Fruit fly (Drosophila melanogaster) whole organism, embryonic: ENCODE data around the gene NimB1.

ENCODE experiments used
- B-H2 ChIP-seq: fragments of 200-800 bp; sonication (Bioruptor generic); optimal IDR thresholded peaks from 2 replicates; lab custom pipeline; 2018; ENCODE audit warnings: missing biosample characterization, mild to moderate bottlenecking, missing genetic modification characterization
- Bdp1 ChIP-seq: fragments of 200-800 bp; sonication (Bioruptor generic); optimal IDR thresholded peaks from 3 replicates; lab custom pipeline; 2016; ENCODE audit warnings: missing biosample characterization, missing genetic modification characterization
- Bgb ChIP-seq: fragments of 200-800 bp; sonication (Bioruptor generic); IDR thresholded peaks from 2 replicates; pipeline ENCODE4 v1.3.6; 2022; ENCODE audit warnings: missing biosample characterization, missing genetic modification characterization; ENCODE audit not compliant: partially characterized antibody
- Bteb2 ChIP-seq: fragments of 200-800 bp; sonication (Bioruptor generic); optimal IDR thresholded peaks from 2 replicates; lab custom pipeline; 2016; ENCODE audit warnings: missing biosample characterization, missing genetic modification characterization
- CG10147 ChIP-seq: fragments of 200-800 bp; sonication (Bioruptor generic); optimal IDR thresholded peaks from 2 replicates; lab custom pipeline; 2019; ENCODE audit warnings: missing biosample characterization, mild to moderate bottlenecking, missing genetic modification characterization, moderate library complexity
- CG12104 ChIP-seq: fragments of 200-800 bp; sonication (Bioruptor generic); optimal IDR thresholded peaks from 3 replicates; lab custom pipeline; 2016; ENCODE audit warnings: missing biosample characterization, missing genetic modification characterization
- CG12299 ChIP-seq: fragments of 200-800 bp; sonication (Bioruptor generic); optimal IDR thresholded peaks from 2 replicates; lab custom pipeline; 2018; ENCODE audit warnings: missing biosample characterization, mild to moderate bottlenecking, missing genetic modification characterization
- CG12769 ChIP-seq: fragments of 200-800 bp; sonication (Bioruptor generic); optimal IDR thresholded peaks from 2 replicates; lab custom pipeline; 2019; ENCODE audit warnings: missing biosample characterization, mild to moderate bottlenecking, missing genetic modification characterization, moderate library complexity
- CG15011 ChIP-seq: fragments of 200-800 bp; sonication (Bioruptor generic); optimal IDR thresholded peaks from 3 replicates; lab custom pipeline; 2018; ENCODE audit warnings: missing biosample characterization, mild to moderate bottlenecking, missing genetic modification characterization
- CG16813 ChIP-seq: fragments of 200-800 bp; sonication (Bioruptor generic); IDR thresholded peaks from 3 replicates; pipeline ENCODE4 v1.3.6; 2022; ENCODE audit warnings: missing biosample characterization, missing genetic modification characterization; ENCODE audit not compliant: partially characterized antibody
- CG18011 ChIP-seq: fragments of 200-800 bp; sonication (Bioruptor generic); optimal IDR thresholded peaks from 2 replicates; lab custom pipeline; 2017; ENCODE audit warnings: missing biosample characterization, missing genetic modification characterization, mild to moderate bottlenecking, moderate library complexity, missing genotype
- CG34376 ChIP-seq: fragments of 200-800 bp; sonication (Bioruptor generic); optimal IDR thresholded peaks from 2 replicates; lab custom pipeline; 2018; ENCODE audit warnings: missing biosample characterization, mild to moderate bottlenecking, missing genetic modification characterization
- CG3726 ChIP-seq: fragments of 200-800 bp; sonication (Bioruptor generic); IDR thresholded peaks from 3 replicates; pipeline ENCODE4, ENCODE4 v1.3.6; 2022; ENCODE audit warnings: missing biosample characterization, missing genetic modification characterization
- CG4360 ChIP-seq: fragments of 200-800 bp; sonication (Bioruptor generic); IDR thresholded peaks from 2 replicates; pipeline ENCODE4 v1.3.6; 2022; ENCODE audit warnings: missing biosample characterization, missing genetic modification characterization
- CG4854 ChIP-seq: fragments of 200-800 bp; sonication (Bioruptor generic); optimal IDR thresholded peaks from 2 replicates; lab custom pipeline; 2016; ENCODE audit warnings: missing biosample characterization, missing genetic modification characterization, inconsistent platforms
- CG7839 ChIP-seq: fragments of 200-800 bp; sonication (Bioruptor generic); optimal IDR thresholded peaks from 3 replicates; lab custom pipeline; 2018; ENCODE audit warnings: missing biosample characterization, mild to moderate bottlenecking, missing genetic modification characterization, moderate library complexity
- CG8290 ChIP-seq, 3 experiments: fragments of 200-800 bp; sonication (Bioruptor generic); optimal IDR thresholded peaks; 2 replicates each; lab custom pipeline; 2016 to 2019; ENCODE audit warnings: missing biosample characterization in 3 of 3, missing genetic modification characterization in 3 of 3, mild to moderate bottlenecking in 2 of 3, moderate library complexity in 1 of 3
- CG8478 ChIP-seq: fragments of >200 bp; optimal IDR thresholded peaks from 2 replicates; lab custom pipeline; 2018
- D ChIP-seq, 2 experiments: fragments of 200-800 bp in 1 of 2; fragments of >200 bp in 1 of 2; sonication (Bioruptor generic) in 1 of 2; optimal IDR thresholded peaks; 2 replicates in 1 of 2; 3 replicates in 1 of 2; lab custom pipeline; 2017; ENCODE audit warnings: mild to moderate bottlenecking in 1 of 2, missing biosample characterization in 1 of 2, missing genetic modification characterization in 1 of 2, missing genetic modification reagents in 1 of 2
- Dfd ChIP-seq, 2 experiments: fragments of >200 bp; optimal IDR thresholded peaks; 2 replicates each; lab custom pipeline; 2017; ENCODE audit warnings: missing biosample characterization in 2 of 2, missing genetic modification characterization in 2 of 2
- Dref ChIP-seq: fragments of 200-800 bp; sonication (Bioruptor generic); IDR thresholded peaks from 2 replicates; pipeline ENCODE4 v1.3.6; 2022; ENCODE audit warnings: missing biosample characterization, missing genetic modification characterization
- E2f2 ChIP-seq: fragments of 200-800 bp; sonication (Bioruptor generic); IDR thresholded peaks from 2 replicates; pipeline ENCODE4 v1.3.6; 2022; ENCODE audit warnings: missing biosample characterization, missing genetic modification characterization
- Ets65A ChIP-seq: fragments of 200-800 bp; sonication (Bioruptor generic); peaks from one replicate; lab custom pipeline; 2016; ENCODE audit warnings: missing biosample characterization, missing genetic modification characterization
- Hmx ChIP-seq: fragments of 200-800 bp; sonication (Bioruptor generic); optimal IDR thresholded peaks from 2 replicates; lab custom pipeline; 2016; ENCODE audit warnings: missing biosample characterization, missing genetic modification characterization
- Hsf ChIP-seq: fragments of 200-800 bp; sonication (Bioruptor generic); optimal IDR thresholded peaks from 3 replicates; lab custom pipeline; 2016; ENCODE audit warnings: missing biosample characterization, missing genetic modification characterization
- NFAT ChIP-seq: fragments of 200-800 bp; sonication (Bioruptor generic); IDR thresholded peaks from 2 replicates; pipeline ENCODE4 v1.3.6; 2022; ENCODE audit warnings: missing biosample characterization, missing genetic modification characterization
- Neu2 ChIP-seq: fragments of 200-800 bp; sonication (Bioruptor generic); optimal IDR thresholded peaks from 3 replicates; lab custom pipeline; 2016; ENCODE audit warnings: missing biosample characterization, missing genetic modification characterization, borderline replicate concordance
- Taf1 ChIP-seq: fragments of 200-800 bp; sonication (Bioruptor generic); IDR thresholded peaks from 2 replicates; pipeline ENCODE4 v1.3.6; 2022; ENCODE audit warnings: missing biosample characterization, missing genetic modification characterization
- az2 ChIP-seq: fragments of 200-800 bp; sonication (Bioruptor generic); optimal IDR thresholded peaks from 3 replicates; lab custom pipeline; 2016; ENCODE audit warnings: missing biosample characterization, missing genetic modification characterization
- bigmax ChIP-seq: fragments of 200-800 bp; sonication (Bioruptor generic); optimal IDR thresholded peaks from 2 replicates; lab custom pipeline; 2018; ENCODE audit warnings: missing biosample characterization, mild to moderate bottlenecking, missing genetic modification characterization
- cg ChIP-seq: fragments of 200-800 bp; sonication (Bioruptor generic); optimal IDR thresholded peaks from 3 replicates; lab custom pipeline; 2019; ENCODE audit warnings: missing biosample characterization, mild to moderate bottlenecking, missing genetic modification characterization, moderate library complexity
- ewg ChIP-seq: fragments of 200-800 bp; sonication (Bioruptor generic); optimal IDR thresholded peaks from 3 replicates; lab custom pipeline; 2017; ENCODE audit warnings: mild to moderate bottlenecking, missing biosample characterization, missing genetic modification reagents, missing genetic modification characterization
- fru ChIP-seq: fragments of >200 bp; optimal IDR thresholded peaks from 2 replicates; lab custom pipeline; 2017
- fu2 ChIP-seq: fragments of 200-800 bp; sonication (Bioruptor generic); optimal IDR thresholded peaks from 2 replicates; lab custom pipeline; 2016; ENCODE audit warnings: missing biosample characterization, missing genetic modification characterization
- gfzf ChIP-seq: fragments of 200-800 bp; sonication (Bioruptor generic); optimal IDR thresholded peaks from 2 replicates; lab custom pipeline; 2016; ENCODE audit warnings: missing biosample characterization, mild to moderate bottlenecking, missing genetic modification characterization, moderate library complexity
- grau ChIP-seq: fragments of 200-800 bp; optimal IDR thresholded peaks from 3 replicates; lab custom pipeline; 2019; ENCODE audit warnings: missing biosample characterization, mild to moderate bottlenecking, missing genetic modification characterization, moderate library complexity
- gsb-n ChIP-seq: fragments of 200-800 bp; sonication (Bioruptor generic); optimal IDR thresholded peaks from 3 replicates; lab custom pipeline; 2018; ENCODE audit warnings: missing biosample characterization, mild to moderate bottlenecking, missing genetic modification characterization
- ind ChIP-seq: fragments of 200-800 bp; sonication (Bioruptor generic); optimal IDR thresholded peaks from 3 replicates; lab custom pipeline; 2016; ENCODE audit warnings: missing biosample characterization, missing genetic modification characterization
- kay ChIP-seq: fragments of 200-800 bp; sonication (Bioruptor generic); optimal IDR thresholded peaks from 2 replicates; lab custom pipeline; 2016; ENCODE audit warnings: missing biosample characterization, missing genetic modification characterization
- lbe ChIP-seq: fragments of 200-800 bp; sonication (Bioruptor generic); optimal IDR thresholded peaks from 2 replicates; lab custom pipeline; 2016; ENCODE audit warnings: missing biosample characterization, mild to moderate bottlenecking, missing genetic modification characterization
- prd ChIP-seq, 3 experiments: fragments of >200 bp in 2 of 3; fragments of 200-800 bp in 1 of 3; sonication (Bioruptor generic) in 1 of 3; optimal IDR thresholded peaks in 2 of 3; IDR thresholded peaks in 1 of 3; 2 replicates in 2 of 3; 3 replicates in 1 of 3; pipeline versions ENCODE4 v1.3.6 to Lab custom; 2017 to 2022; ENCODE audit warnings: missing biosample characterization in 1 of 3, missing genetic modification characterization in 1 of 3
- psq ChIP-seq: fragments of 200-800 bp; sonication (Bioruptor generic); optimal IDR thresholded peaks from 2 replicates; lab custom pipeline; 2017; ENCODE audit warnings: missing biosample characterization, missing genetic modification characterization
- sens ChIP-seq: fragments of 200-800 bp; sonication (Bioruptor generic); peaks from one replicate; lab custom pipeline; 2016; ENCODE audit warnings: missing biosample characterization, missing genetic modification characterization
- sens-2 ChIP-seq: fragments of 200-800 bp; sonication (Bioruptor generic); IDR thresholded peaks from 2 replicates; pipeline ENCODE4 v1.3.6; 2022; ENCODE audit warnings: missing biosample characterization, missing genetic modification characterization
- tin ChIP-seq: fragments of 200-800 bp; sonication (Bioruptor generic); optimal IDR thresholded peaks from 3 replicates; lab custom pipeline; 2016; ENCODE audit warnings: missing biosample characterization, missing genetic modification characterization
- vfl ChIP-seq: fragments of 200-800 bp; sonication (Bioruptor generic); optimal IDR thresholded peaks from 2 replicates; lab custom pipeline; 2016; ENCODE audit warnings: missing biosample characterization, missing genetic modification characterization

NimB1 gene

dm6 chr2L:14007801-14008200, 44.5 kb downstream of the NimB1 start, which contains the start of gene CG42692:
Gene CG42692 (plus strand): TSS chr2L:14008101.
- TF ChIP-seq sens (peak; percentile 7), ewg (no peak), NFAT (GFP tag; lab: Robert Waterston, UW) (no peak), Ets65A (peak; percentile 10), Taf1 (GFP tag; lab: Robert Waterston, UW) (no peak)

- TF ChIP-seq CG4854 = no peak
- TF ChIP-seq CG16813 (GFP tag; lab: Robert Waterston, UW) = peak; percentile 32; the same call in 1 of the 3 replicates
- TF ChIP-seq E2f2 (GFP tag; lab: Robert Waterston, UW) = no peak
- peak; percentile 87 for TF ChIP-seq Bdp1 (GFP tag; lab: Kevin White, UChicago)
- no peak for TF ChIP-seq Hsf
- no peak for TF ChIP-seq grau (tag; lab: Kevin White, UChicago)
Observed at dm6 chr2L:14010410-14010809, 47.1 kb downstream of the NimB1 start.

dm6 chr2L:14011591-14012303, 48.4 kb downstream of the NimB1 start:
- TF ChIP-seq prd (optimal IDR thresholded peaks at IDR 0.05; lab: Kevin White, UChicago) (no peak), prd (GFP tag; IDR thresholded peaks at IDR 0.05; lab: Robert Waterston, UW) (peak; percentile 43; the same call in 1 of the 3 replicates), D (optimal IDR thresholded peaks at IDR 0.05; lab: Kevin White, UChicago) (no peak), D (GFP tag; optimal IDR thresholded peaks at IDR 0.05; lab: Kevin White, UChicago) (no peak), CG12769 (tag; lab: Kevin White, UChicago) (no peak), CG4360 (GFP tag; lab: Robert Waterston, UW) (no peak), gsb-n (tag; lab: Kevin White, UChicago) (no peak), CG12299 (peak; percentile 26), lbe (GFP tag; lab: Kevin White, UChicago) (no peak), kay (GFP tag; lab: Kevin White, UChicago) (no peak), Hmx (GFP tag; lab: Kevin White, UChicago) (no peak), psq (GFP tag; lab: Kevin White, UChicago) (no peak), CG15011 (GFP tag; lab: Kevin White, UChicago) (peak; percentile 21), Neu2 (no peak), CG7839 (tag; lab: Kevin White, UChicago) (peak; percentile 62), az2 (GFP tag; lab: Kevin White, UChicago) (peak; percentile 30), vfl (GFP tag; lab: Kevin White, UChicago) (no peak), Bgb (GFP tag; lab: Robert Waterston, UW) (peak; percentile 67; the same call in 1 of the 2 replicates), CG34376 (GFP tag; lab: Kevin White, UChicago) (no peak), fu2 (GFP tag; lab: Kevin White, UChicago) (no peak), tin (GFP tag; lab: Kevin White, UChicago) (peak; percentile 3), cg (no peak), CG3726 (GFP tag; lab: Robert Waterston, UW) (no peak), B-H2 (GFP tag; lab: Kevin White, UChicago) (no peak), CG8478 (lab: Kevin White, UChicago) (no peak), ind (GFP tag; lab: Kevin White, UChicago) (peak; percentile 13), Dref (no peak), CG16813 (GFP tag; lab: Robert Waterston, UW) (no peak), gfzf (GFP tag; lab: Kevin White, UChicago) (no peak), CG10147 (GFP tag; lab: Kevin White, UChicago) (peak; percentile 8), CG8290 (GFP tag; optimal IDR thresholded peaks at IDR 0.05; lab: Kevin White, UChicago) (peak; percentile 27), CG8290 (tag; optimal IDR thresholded peaks at IDR 0.05; lab: Kevin White, UChicago) (peak in 1 of 2 experiments; percentile 27), Bteb2 (GFP tag; lab: Kevin White, UChicago) (no peak), sens-2 (GFP tag; lab: Robert Waterston, UW) (no peak), Dfd (GFP tag; optimal IDR thresholded peaks at IDR 0.05; lab: Kevin White, UChicago) (no peak), fru (lab: Kevin White, UChicago) (no peak), bigmax (GFP tag; lab: Kevin White, UChicago) (no peak), CG18011 (GFP tag; lab: Kevin White, UChicago) (no peak), CG12104 (GFP tag; lab: Kevin White, UChicago) (no peak), E2f2 (GFP tag; lab: Robert Waterston, UW) (peak; percentile 39; the same call in 1 of the 2 replicates)
